Worm (Caenorhabditis elegans) whole organism, young adult: ENCODE measurements around the gene tsp-8.

ENCODE experiments used
- Y67H2A.10 ChIP-seq: fragments of 200-800 bp; sonication (Bioruptor generic); conservative IDR thresholded peaks from 2 replicates; pipeline ENCODE4 v1.3.6; 2022; ENCODE audit warnings: missing genetic modification reagents, missing genetic modification characterization, missing compliant biosample characterization
- ama-1 ChIP-seq, 3 experiments: fragments of 150-350 bp in 1 of 3; sonication (generic microtip) in 2 of 3; optimal IDR thresholded peaks; 2 replicates each; lab custom pipeline; 2014 to 2018; ENCODE audit warnings: missing biosample characterization in 2 of 3, missing genetic modification characterization in 2 of 3, missing genetic modification reagents in 2 of 3
- ceh-100 ChIP-seq: fragments of 200-800 bp; sonication (Bioruptor generic); IDR thresholded peaks from 2 replicates; pipeline ENCODE4 v1.3.6; 2022; ENCODE audit warnings: missing genetic modification reagents, missing genetic modification characterization, missing compliant biosample characterization
- him-1 ChIP-seq: sonication (generic microtip); optimal IDR thresholded peaks from 2 replicates; lab custom pipeline; 2016; ENCODE audit warnings: missing genotype, missing genetic modification reagents, missing genetic modification characterization, missing compliant biosample characterization
- lsl-1 ChIP-seq: fragments of 200-800 bp; sonication (Bioruptor generic); optimal IDR thresholded peaks from 2 replicates; lab custom pipeline; 2018; ENCODE audit warnings: mild to moderate bottlenecking, missing genetic modification characterization, moderate library complexity, missing compliant biosample characterization
- snpc-4 ChIP-seq, 5 experiments: fragments of 150-350 bp in 1 of 5; sonication (generic microtip) in 4 of 5; optimal IDR thresholded peaks; 2 replicates each; lab custom pipeline; 2014 to 2018; ENCODE audit warnings: missing genetic modification characterization in 5 of 5, missing biosample characterization in 3 of 5, antibody characterized with exemption in 2 of 5, mild to moderate bottlenecking in 2 of 5, missing compliant biosample characterization in 2 of 5, missing genotype in 2 of 5, moderate library complexity in 2 of 5, missing genetic modification reagents in 1 of 5

DNA sequence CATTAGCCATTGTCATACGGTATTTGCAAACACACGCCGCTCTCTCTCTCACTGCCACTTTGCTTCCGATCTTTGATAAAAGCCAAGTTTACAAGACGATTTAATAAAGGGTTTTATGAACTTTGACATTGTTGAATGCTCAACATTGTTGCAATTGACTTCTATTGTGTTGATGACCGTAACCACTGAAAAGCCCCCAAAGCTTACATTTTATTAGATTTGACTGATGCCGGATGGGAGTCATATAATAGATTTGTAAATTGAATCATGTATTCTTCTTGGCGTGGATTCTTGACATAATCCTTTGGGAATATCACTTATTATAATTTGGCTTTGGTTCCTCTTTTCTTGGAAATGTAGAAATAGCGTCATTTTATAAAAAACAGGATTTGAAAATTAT lies 33.4 kb downstream of the tsp-8 start:
- TF ChIP-seq him-1 (tag; lab: Kevin White, UChicago) (no peak), Y67H2A.10 (GFP tag; lab: Robert Waterston, UW) (no peak), ama-1 (optimal IDR thresholded peaks at IDR 0.05; lab: Kevin White, UChicago) (no peak), ama-1 (GFP tag; optimal IDR thresholded peaks at IDR 0.05; lab: Kevin White, UChicago) (no peak), lsl-1 (GFP tag; lab: Kevin White, UChicago) (no peak), ceh-100 (no peak), snpc-4 (GFP tag; optimal IDR thresholded peaks at IDR 0.05; lab: Kevin White, UChicago) (no peak), snpc-4 (tag; optimal IDR thresholded peaks at IDR 0.05; lab: Kevin White, UChicago) (no peak)
